Worm (Caenorhabditis elegans): ENCODE measurements around the gene ZK1236.9.

DNA sequence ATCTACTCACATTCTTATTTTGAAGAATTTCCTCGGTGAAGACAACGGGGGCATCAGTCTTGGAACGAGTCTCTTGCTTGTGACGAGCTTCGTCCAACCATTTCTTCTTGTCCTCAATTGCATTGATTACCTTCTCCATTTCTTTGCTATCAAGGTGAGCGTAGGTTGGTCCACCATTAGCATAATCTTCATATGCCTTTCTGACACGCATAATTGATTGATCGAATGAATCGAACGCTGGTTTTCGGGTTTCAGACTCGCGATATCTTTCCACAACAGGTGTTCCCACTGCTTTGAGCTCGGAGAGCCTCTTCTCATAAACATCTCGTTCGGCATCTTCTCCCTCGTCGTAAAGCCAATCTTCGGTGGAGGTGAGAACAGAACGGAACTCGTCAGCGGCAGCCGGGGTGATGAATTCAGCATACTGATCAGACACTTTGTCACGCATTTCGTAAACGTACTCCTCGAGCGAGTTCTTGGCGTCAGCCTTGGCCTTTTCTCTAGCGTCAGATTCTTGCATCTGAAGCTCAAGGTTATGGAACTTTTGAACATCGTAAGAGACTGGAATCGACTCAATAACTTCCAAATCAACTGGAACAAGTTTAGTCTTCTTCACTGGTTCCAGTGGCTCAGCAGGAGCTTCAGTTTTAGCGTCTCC is 9.6 kb upstream of the ZK1236.9 start:
- TF ChIP-seq tbx-2 (tag; optimal IDR thresholded peaks at IDR 0.05) (no peak), sea-2 (GFP tag; optimal IDR thresholded peaks at IDR 0.05) (no peak)
